Worm (Caenorhabditis elegans): ENCODE measurements around the gene R13D7.2.

The R13D7.2 gene

DNA sequence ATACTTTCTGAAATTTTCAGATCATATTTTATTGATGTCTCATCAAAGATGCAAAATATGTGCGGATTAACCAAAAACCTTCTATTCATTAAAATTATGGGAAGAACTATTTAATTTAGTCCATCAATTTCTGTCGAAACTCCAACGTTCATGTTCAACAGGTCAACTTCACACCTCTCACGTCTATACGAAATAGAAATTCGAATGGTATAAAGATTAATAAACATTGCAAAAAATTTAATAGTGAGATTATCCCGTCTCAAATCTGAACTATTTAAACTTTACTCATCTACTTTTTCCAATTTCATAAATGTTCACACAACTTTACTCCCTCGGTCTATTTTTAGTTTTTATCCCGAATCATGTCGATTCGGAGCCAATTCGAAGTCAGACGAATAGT, at the start of gene R13D7.2:
TSS of gene R13D7.2 (plus strand) at position 301 of the 400 bp plus-strand sequence.
- TF ChIP-seq dao-5 (tag; optimal IDR thresholded peaks at IDR 0.05) (no peak), W03F9.2 (tag; optimal IDR thresholded peaks at IDR 0.05) (no peak), him-1 (tag; optimal IDR thresholded peaks at IDR 0.05) (no peak)

DNA sequence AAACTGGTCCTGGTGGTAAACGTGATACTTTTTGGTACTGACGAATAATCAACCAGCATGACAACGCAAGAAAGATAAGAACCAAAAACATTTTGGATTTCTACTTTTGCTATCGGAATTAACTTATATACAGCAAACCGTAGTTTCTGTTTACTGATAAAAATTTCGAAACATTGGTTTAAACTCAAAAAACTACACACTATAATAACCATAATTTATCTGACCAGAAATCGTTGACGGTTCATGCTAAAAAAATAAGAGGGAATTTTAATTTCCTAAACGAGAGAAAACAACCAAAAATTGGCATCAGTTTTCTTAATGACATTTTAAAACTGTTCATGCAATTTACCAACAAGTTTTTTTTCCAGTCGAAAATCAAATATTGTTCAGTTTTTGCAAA, 48.0 kb upstream of the R13D7.2 start, which contains the start of gene cyp-35A1:
TSS of gene cyp-35A1 (minus strand) at position 101 of the 400 bp plus-strand sequence.
- TF ChIP-seq W03F9.2 (tag; optimal IDR thresholded peaks at IDR 0.05) (no peak), him-1 (tag; optimal IDR thresholded peaks at IDR 0.05) (no peak), dao-5 (tag; optimal IDR thresholded peaks at IDR 0.05) (no peak)

DNA sequence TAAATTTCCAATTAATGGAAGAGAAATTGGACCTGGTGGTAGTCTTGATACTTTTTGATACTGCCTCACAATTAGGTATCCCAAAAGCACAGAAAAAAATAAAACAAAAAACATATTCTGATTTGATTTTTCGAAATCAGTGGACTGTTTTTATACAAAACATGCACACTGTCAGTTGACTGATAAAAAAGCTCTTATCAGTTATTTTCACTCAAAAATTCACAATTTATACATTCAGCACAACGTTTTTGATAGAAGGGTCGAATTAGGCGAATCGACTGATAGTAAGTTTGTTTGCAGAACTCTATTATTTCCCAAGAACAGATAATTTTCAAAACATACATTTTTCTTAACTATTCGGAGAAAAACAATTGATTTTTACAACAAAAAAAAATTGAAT, 45.6 kb upstream of the R13D7.2 start, which contains the start of gene cyp-35A2:
TSS of gene cyp-35A2 (minus strand) at position 124 of the 400 bp plus-strand sequence.
- no peak for TF ChIP-seq W03F9.2 (tag; optimal IDR thresholded peaks at IDR 0.05)
- TF ChIP-seq dao-5 (tag; optimal IDR thresholded peaks at IDR 0.05) = no peak
- no peak for TF ChIP-seq him-1 (tag; optimal IDR thresholded peaks at IDR 0.05)

DNA sequence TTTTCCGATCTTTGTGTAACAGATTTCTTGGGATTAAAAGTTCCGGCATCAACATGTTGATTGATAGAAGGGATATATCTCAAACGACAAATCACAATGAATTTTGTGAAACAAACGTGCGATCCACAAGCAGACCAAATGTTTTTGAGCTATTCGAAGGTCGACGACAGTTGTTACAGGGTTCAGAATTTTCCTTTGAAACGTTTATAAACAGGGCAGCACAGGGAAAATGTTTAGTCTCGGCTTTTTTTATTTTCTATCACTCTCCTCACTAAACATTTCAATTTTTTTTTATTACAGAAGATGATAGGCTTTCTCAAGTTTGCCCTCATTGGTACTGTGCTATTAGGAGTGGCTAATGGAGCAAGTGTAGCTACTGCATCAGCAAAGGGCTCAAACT, 44.7 kb upstream of the R13D7.2 start, which contains the start of gene exc-13:
TSS of gene exc-13 (plus strand) at position 301 of the 400 bp plus-strand sequence.
- TF ChIP-seq dao-5 (tag; optimal IDR thresholded peaks at IDR 0.05) (no peak), him-1 (tag; optimal IDR thresholded peaks at IDR 0.05) (no peak), W03F9.2 (tag; optimal IDR thresholded peaks at IDR 0.05) (no peak)

DNA sequence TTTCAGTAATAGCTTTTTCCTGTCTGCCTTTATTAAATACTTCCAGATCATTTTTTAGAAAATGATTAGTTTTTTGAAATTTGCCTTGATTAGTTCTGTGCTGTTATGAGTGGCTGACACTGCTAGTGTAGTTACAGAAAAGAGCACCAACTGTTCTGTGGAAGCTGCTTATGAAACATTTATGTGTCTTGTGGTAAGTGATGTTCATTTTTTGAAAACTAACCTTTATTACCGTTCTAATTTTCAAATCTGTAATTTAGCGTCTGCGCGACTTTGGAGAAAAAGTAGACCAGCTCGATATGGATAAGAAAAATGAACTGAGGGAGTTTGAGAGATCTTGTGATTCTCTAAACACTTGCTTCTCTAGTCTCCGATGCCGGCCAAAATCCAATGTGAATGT, 40.1 kb upstream of the R13D7.2 start, which contains the start of gene srj-14:
TSS of gene srj-14 (plus strand) at position 131 of the 400 bp plus-strand sequence.
- TF ChIP-seq dao-5 (tag; optimal IDR thresholded peaks at IDR 0.05) (no peak), him-1 (tag; optimal IDR thresholded peaks at IDR 0.05) (no peak), W03F9.2 (tag; optimal IDR thresholded peaks at IDR 0.05) (no peak)

DNA sequence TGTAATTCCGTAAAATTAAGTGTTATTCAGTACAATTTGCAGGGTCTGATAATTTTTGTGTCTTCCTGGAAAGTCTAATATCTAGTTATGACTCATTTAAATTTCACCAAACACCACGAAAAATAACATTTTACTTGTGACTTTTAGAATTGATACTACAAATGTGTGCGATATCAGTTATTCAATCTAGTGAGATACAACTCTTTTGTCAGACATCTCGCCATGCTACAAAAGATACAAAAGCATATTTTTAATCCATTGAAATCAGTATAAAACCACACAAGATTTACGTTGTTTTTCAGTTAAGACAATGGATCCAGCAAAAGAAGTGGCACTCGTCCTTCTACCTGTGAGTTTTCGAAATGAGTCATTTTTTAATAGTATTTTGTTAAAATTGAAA, 35.6 kb upstream of the R13D7.2 start, which contains the start of gene srx-56:
TSS of gene srx-56 (plus strand) at position 301 of the 400 bp plus-strand sequence.
- no peak for TF ChIP-seq W03F9.2 (tag; optimal IDR thresholded peaks at IDR 0.05)
- TF ChIP-seq him-1 (tag; optimal IDR thresholded peaks at IDR 0.05) = no peak
- TF ChIP-seq dao-5 (tag; optimal IDR thresholded peaks at IDR 0.05) = no peak

DNA sequence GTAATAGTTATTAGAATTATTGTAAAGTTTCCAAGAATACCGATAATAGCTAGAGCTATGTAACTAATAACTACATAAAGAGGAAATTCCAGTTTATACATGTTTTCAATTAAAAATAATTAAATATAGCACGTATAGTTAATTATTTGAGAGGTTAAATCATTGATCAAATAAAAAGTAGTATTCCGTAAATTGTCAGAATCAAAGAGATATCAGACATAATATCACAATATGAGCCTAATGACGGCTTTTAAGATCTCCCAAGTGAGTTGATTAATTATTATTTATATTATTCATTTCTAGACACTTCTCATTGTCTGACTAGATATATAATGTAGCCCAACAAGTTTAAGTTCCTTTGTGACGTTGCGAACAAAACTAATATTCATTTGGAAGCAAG, 30.3 kb upstream of the R13D7.2 start, which contains the start of gene srsx-24:
TSS of gene srsx-24 (minus strand) at position 101 of the 400 bp plus-strand sequence.
- TF ChIP-seq dao-5 (tag; optimal IDR thresholded peaks at IDR 0.05) (no peak), W03F9.2 (tag; optimal IDR thresholded peaks at IDR 0.05) (no peak), him-1 (tag; optimal IDR thresholded peaks at IDR 0.05) (no peak)

DNA sequence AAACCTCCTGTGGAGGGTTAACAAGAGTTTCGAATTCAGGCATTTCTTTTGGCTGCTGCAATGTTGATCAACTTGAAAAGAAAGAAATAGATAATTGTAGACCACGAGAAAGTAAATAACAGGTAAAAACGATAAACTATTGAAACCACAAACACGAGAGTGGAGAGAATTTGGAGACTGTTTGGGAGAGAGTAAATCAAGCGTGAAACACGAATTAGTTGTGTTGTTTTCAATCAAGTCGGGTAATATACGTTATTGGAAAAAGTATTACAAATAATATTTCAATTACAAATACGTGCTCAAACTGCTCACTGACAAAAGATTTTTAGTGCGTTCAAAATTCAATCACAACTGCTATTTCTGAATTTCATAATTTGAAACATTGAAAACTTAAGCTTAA, 28.7 kb upstream of the R13D7.2 start, which contains the start of gene C03G6.17:
TSS of gene C03G6.17 (minus strand) at position 101 of the 400 bp plus-strand sequence.
- TF ChIP-seq dao-5 (tag; optimal IDR thresholded peaks at IDR 0.05) (no peak), W03F9.2 (tag; optimal IDR thresholded peaks at IDR 0.05) (no peak), him-1 (tag; optimal IDR thresholded peaks at IDR 0.05) (no peak)

DNA sequence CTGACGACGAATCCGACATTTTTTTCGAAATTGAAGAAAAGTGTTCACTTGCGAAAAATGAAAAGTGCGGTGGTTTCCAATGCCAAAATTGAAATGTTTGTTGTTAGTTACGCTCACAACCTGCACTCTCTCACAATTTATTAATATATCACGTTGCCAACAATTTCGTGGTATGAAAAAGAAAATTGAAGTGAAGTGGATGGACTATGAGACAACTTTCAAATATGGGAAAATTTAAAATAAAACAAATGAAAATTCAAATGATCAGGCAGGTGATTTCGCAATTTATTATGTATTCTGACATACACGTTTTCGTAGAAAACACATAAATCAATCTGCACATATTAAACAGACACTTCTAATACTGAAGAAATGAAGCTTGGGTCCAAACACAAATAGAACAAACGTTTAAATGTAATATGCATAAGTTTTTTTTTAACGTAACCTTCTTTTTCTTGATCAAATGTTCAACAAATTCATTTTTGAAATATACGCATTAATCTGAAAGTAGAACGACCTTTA, 23.6 kb upstream of the R13D7.2 start, which contains the start of gene srp-6:
TSS of gene srp-6 (minus strand) at position 51 of the 522 bp plus-strand sequence.
- TF ChIP-seq him-1 (tag; optimal IDR thresholded peaks at IDR 0.05) (no peak), dao-5 (tag; optimal IDR thresholded peaks at IDR 0.05) (no peak), W03F9.2 (tag; optimal IDR thresholded peaks at IDR 0.05) (no peak)

DNA sequence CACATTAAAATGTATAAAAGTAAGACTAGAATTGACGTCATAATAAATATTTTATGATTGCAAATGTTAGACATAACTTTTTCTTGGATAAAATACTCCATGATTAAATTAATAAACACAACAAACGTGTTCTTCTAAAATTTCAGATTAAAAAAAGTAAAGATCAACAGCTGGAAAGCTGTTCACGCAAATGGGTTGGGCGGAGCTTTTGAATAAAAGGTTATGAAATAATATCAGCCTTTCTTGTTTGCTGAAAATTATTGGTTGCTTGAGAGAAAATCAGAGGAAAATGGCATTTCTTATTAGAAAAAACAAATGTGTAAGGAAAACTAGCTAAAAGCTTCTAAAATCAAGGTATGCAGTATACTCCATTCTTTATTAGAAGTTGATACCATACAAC, 21.9 kb upstream of the R13D7.2 start, which contains the start of gene C02H6.3:
TSS of gene C02H6.3 (minus strand) at position 101 of the 400 bp plus-strand sequence.
- TF ChIP-seq W03F9.2 (tag; optimal IDR thresholded peaks at IDR 0.05) = no peak

DNA sequence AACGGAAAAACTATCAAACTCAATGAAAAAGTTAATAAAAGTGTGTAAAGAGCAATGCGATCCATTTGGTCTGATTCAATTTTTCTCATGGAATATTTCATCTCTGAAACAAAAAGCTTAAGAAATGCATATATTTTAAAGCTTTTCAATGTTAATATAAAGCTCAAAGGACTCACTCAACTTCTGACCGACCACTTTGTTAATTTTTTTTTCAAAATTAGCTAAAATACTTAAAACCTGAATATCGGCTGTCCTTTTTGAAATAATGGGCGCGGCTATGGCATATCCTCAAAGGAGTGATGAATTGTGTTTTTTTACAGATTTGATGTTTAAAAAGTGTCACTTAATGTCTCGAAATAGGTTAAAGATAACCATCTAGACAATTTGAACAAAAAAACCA, 19.9 kb upstream of the R13D7.2 start, which contains the start of gene C02H6.1:
TSS of gene C02H6.1 (minus strand) at position 101 of the 400 bp plus-strand sequence.
- TF ChIP-seq dao-5 (tag; optimal IDR thresholded peaks at IDR 0.05) (no peak), him-1 (tag; optimal IDR thresholded peaks at IDR 0.05) (no peak), W03F9.2 (tag; optimal IDR thresholded peaks at IDR 0.05) (no peak)

DNA sequence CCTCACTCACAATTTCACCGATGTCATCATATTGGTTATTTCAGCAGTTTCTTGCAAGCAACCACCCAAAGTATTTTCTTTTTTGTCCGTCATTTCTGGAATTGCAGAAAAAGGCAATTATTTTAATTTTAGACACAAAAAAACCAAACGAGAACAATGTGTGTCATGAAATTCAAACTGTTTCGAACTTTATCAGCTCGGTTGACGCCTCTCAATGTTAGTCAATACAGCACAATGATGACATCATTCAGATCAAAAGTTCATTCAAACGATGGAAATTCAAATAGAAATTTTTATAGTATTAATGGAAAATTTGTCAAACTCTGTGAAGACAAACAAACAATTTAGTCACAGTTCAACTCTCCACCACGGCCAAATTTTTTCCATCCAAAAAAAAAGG, 17.8 kb upstream of the R13D7.2 start, which contains the start of gene fbxa-105:
TSS of gene fbxa-105 (minus strand) at position 97 of the 400 bp plus-strand sequence.
- TF ChIP-seq him-1 (tag; optimal IDR thresholded peaks at IDR 0.05) = no peak
- no peak for TF ChIP-seq W03F9.2 (tag; optimal IDR thresholded peaks at IDR 0.05)
- TF ChIP-seq dao-5 (tag; optimal IDR thresholded peaks at IDR 0.05) = no peak

DNA sequence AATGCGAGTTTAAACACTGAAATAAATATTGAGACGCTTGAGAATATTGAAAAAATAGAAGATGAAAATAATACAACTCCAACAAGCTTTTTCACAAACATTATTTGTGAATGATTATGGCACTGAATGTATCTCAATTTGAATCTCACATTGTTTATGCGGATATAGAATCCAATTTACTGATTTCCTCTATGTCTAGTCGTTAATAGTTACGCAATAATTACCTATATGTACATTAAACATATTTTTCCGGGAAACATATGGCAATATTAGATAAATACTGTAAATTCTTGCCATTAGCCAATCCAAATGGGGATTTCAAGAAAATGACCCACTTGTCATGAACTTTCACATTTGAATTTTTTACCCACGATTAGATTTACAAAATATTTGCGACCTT, 14.3 kb upstream of the R13D7.2 start, which contains the start of gene srx-9:
TSS of gene srx-9 (minus strand) at position 101 of the 400 bp plus-strand sequence.
- no peak for TF ChIP-seq W03F9.2 (tag; optimal IDR thresholded peaks at IDR 0.05)
- TF ChIP-seq dao-5 (tag; optimal IDR thresholded peaks at IDR 0.05) = no peak
- no peak for TF ChIP-seq him-1 (tag; optimal IDR thresholded peaks at IDR 0.05)

DNA sequence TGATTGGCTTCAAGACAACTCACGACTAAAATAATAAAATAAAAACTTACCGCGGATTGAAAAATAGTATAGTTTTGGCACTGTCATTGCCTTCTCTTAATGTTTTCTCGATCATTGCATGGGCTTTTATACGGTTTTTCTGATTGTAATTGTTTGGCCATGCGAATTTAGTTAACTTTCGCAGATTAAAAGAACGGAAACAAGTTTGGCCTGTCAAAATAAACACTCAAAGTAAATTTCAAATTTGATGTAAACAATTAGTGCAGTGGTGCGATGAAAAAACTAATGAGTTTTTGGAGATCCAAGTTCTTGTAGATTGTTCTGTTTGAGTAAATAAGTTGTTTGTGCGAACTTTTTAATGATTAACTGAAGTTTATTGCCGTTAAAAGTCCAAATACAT, 10.5 kb upstream of the R13D7.2 start, which contains the start of gene gst-41:
TSS of gene gst-41 (minus strand) at position 101 of the 400 bp plus-strand sequence.
- TF ChIP-seq him-1 (tag; optimal IDR thresholded peaks at IDR 0.05) (no peak), W03F9.2 (tag; optimal IDR thresholded peaks at IDR 0.05) (no peak), dao-5 (tag; optimal IDR thresholded peaks at IDR 0.05) (no peak)

All from whole organism, L4/young adult.